Worm (Caenorhabditis elegans): ENCODE measurements around the gene dre-1.

dre-1 gene

ce11 chrV:6576567-6576966, 30.3 kb upstream of the dre-1 start, which contains the start of gene EGAP9.4:
EGAP9.4 (plus strand) TSS chrV:6576867.
- TF ChIP-seq fos-1 (tag; optimal IDR thresholded peaks at IDR 0.05) (no peak), egl-27 (tag; optimal IDR thresholded peaks at IDR 0.05) (no peak), mdl-1 (tag; optimal IDR thresholded peaks at IDR 0.05) (no peak), jun-1 (tag; optimal IDR thresholded peaks at IDR 0.05) (no peak), elt-3 (tag; optimal IDR thresholded peaks at IDR 0.05) (no peak), elt-2 (tag; optimal IDR thresholded peaks at IDR 0.05) (no peak), hmg-11 (tag; optimal IDR thresholded peaks at IDR 0.05) (no peak), egl-5 (tag; optimal IDR thresholded peaks at IDR 0.05) (no peak), pqm-1 (tag; optimal IDR thresholded peaks at IDR 0.05) (no peak)

DNA sequence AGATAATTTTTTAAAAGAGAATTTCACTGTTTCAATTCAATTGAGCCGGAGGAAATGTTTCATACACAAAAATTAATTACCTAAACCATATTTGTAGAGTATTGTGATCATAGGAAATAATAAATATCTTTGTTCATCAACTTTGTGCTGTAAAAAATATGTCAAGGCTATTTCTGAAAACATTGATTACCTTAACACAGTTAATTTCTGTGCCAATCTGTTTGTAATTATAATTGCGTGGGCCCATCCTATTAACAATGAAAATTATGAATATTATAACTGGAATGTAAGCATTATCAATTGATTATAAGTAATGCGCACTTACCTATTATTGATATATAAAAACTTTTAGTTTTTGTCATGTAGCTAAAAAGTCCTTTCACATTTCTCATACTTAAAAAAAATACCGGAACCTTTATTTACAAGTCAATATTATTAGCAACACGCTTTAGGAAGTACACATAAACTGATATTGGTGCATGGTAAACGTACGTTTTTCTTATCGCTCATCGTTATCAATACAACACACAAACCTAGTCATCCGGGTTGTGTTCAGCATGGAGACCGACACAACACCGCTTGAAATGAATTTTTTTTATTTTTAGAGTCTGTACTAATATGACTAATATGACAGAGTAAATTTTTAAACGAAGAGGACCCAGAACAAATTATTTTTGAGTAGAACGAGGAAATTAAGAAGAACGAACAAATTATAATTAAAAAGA, 29.3 kb upstream of the dre-1 start, which contains the start of gene fut-2:
TSS of gene fut-2 (minus strand) at position 485 of the 725 bp plus-strand sequence.
- TF ChIP-seq fkh-2 (tag; optimal IDR thresholded peaks at IDR 0.05) (no peak), snpc-4 (tag; optimal IDR thresholded peaks at IDR 0.05) (no peak), ceh-28 (tag; optimal IDR thresholded peaks at IDR 0.05) (no peak), pqm-1 (tag; optimal IDR thresholded peaks at IDR 0.05) (peak; percentile 74), pha-4 (tag; optimal IDR thresholded peaks at IDR 0.05) (peak; percentile 56), jun-1 (tag; optimal IDR thresholded peaks at IDR 0.05) (peak; percentile 45), elt-2 (tag; optimal IDR thresholded peaks at IDR 0.05) (peak; percentile 92), ztf-4 (tag; optimal IDR thresholded peaks at IDR 0.05) (no peak), ZK546.5 (tag; optimal IDR thresholded peaks at IDR 0.05) (no peak), nhr-12 (tag; optimal IDR thresholded peaks at IDR 0.05) (no peak)

ce11 chrV:6565851-6566386, 19.6 kb upstream of the dre-1 start, which contains the start of gene K04A8.1:
K04A8.1 (plus strand) TSS chrV:6566336.
- no peak for TF ChIP-seq nhr-12 (tag; optimal IDR thresholded peaks at IDR 0.05)
- no peak for TF ChIP-seq fos-1 (tag; optimal IDR thresholded peaks at IDR 0.05)
- TF ChIP-seq nhr-25 (tag; optimal IDR thresholded peaks at IDR 0.05) = no peak
- no peak for TF ChIP-seq ceh-9 (tag; optimal IDR thresholded peaks at IDR 0.05)
- no peak for TF ChIP-seq R02D3.7 (tag; optimal IDR thresholded peaks at IDR 0.05)
- no peak for TF ChIP-seq ZK546.5 (tag; optimal IDR thresholded peaks at IDR 0.05)
- TF ChIP-seq elt-2 (tag; optimal IDR thresholded peaks at IDR 0.05) = peak; percentile 39
- peak; percentile 79 for TF ChIP-seq pha-4 (tag; optimal IDR thresholded peaks at IDR 0.05)
- TF ChIP-seq nfya-1 (tag; optimal IDR thresholded peaks at IDR 0.05; ENCODE audit: insufficient read depth) = no peak
- TF ChIP-seq pqm-1 (tag; optimal IDR thresholded peaks at IDR 0.05) = peak; percentile 49
- TF ChIP-seq fkh-10 (GFP tag; optimal IDR thresholded peaks at IDR 0.05) = no peak
- TF ChIP-seq nhr-237 (tag; optimal IDR thresholded peaks at IDR 0.05) = no peak
- no peak for TF ChIP-seq sea-2 (GFP tag; optimal IDR thresholded peaks at IDR 0.05)
- no peak for TF ChIP-seq nhr-43 (tag; optimal IDR thresholded peaks at IDR 0.05; ENCODE audit: poor library complexity, severe bottlenecking)
- no peak for TF ChIP-seq nhr-23 (tag; optimal IDR thresholded peaks at IDR 0.05)
- no peak for TF ChIP-seq elt-3 (tag; optimal IDR thresholded peaks at IDR 0.05)

- TF ChIP-seq egl-5 (tag; optimal IDR thresholded peaks at IDR 0.05) = no peak
- TF ChIP-seq mdl-1 (tag; optimal IDR thresholded peaks at IDR 0.05) = no peak
- no peak for TF ChIP-seq unc-62 (GFP tag; optimal IDR thresholded peaks at IDR 0.05)
- TF ChIP-seq tbx-2 (tag; optimal IDR thresholded peaks at IDR 0.05) = no peak
- TF ChIP-seq ceh-82 (tag; optimal IDR thresholded peaks at IDR 0.05) = no peak
- no peak for TF ChIP-seq snpc-4 (tag; optimal IDR thresholded peaks at IDR 0.05)
- no peak for TF ChIP-seq skn-1 (tag; optimal IDR thresholded peaks at IDR 0.05)
- no peak for TF ChIP-seq nfya-1 (tag; optimal IDR thresholded peaks at IDR 0.05; ENCODE audit: insufficient read depth)
- no peak for TF ChIP-seq egl-27 (tag; optimal IDR thresholded peaks at IDR 0.05)
- TF ChIP-seq lsy-12 (tag; optimal IDR thresholded peaks at IDR 0.05) = no peak
- TF ChIP-seq R02D3.7 (tag; optimal IDR thresholded peaks at IDR 0.05) = no peak
- TF ChIP-seq unc-39 (tag; optimal IDR thresholded peaks at IDR 0.05) = no peak
- no peak for TF ChIP-seq nhr-28 (tag; optimal IDR thresholded peaks at IDR 0.05)
- TF ChIP-seq fkh-10 (GFP tag; optimal IDR thresholded peaks at IDR 0.05) = no peak
- no peak for TF ChIP-seq nhr-67 (tag; optimal IDR thresholded peaks at IDR 0.05)
These were observed 15.3 kb upstream of the dre-1 start, which contains the start of gene spp-19 for ce11 chrV:6561592-6561991. spp-19 (minus strand) TSS chrV:6561692.
